Fruit fly (Drosophila melanogaster): ENCODE measurements around the gene Mtp.

Gene Mtp

dm6 chr2L:20956836-20957235 lies 34.2 kb upstream of the Mtp start:
- TF ChIP-seq CG11902 (GFP tag; optimal IDR thresholded peaks at IDR 0.05), result peak; percentile 22
- TF ChIP-seq CG15336 (GFP tag; IDR thresholded peaks at IDR 0.05), result 0 out of 2 replicates have a peak, but pooled peaks have one; percentile 20
- TF ChIP-seq CG6276 (GFP tag; optimal IDR thresholded peaks at IDR 0.05), result no peak
- no peak for TF ChIP-seq CG16779 (tag; optimal IDR thresholded peaks at IDR 0.05)
- peak; percentile 2 for TF ChIP-seq CG1621 (tag; optimal IDR thresholded peaks at IDR 0.05)
- TF ChIP-seq CG8319 (GFP tag; optimal IDR thresholded peaks at IDR 0.05), result peak; percentile 19
- TF ChIP-seq Hr4 (GFP tag; optimal IDR thresholded peaks at IDR 0.05), result peak; percentile 28
- TF ChIP-seq CG6163 (GFP tag; IDR thresholded peaks at IDR 0.05), result no peak
- TF ChIP-seq Gug (GFP tag; IDR thresholded peaks at IDR 0.05), result no peak
- TF ChIP-seq pdm3 (GFP tag; optimal IDR thresholded peaks at IDR 0.05), result peak; percentile 18
- TF ChIP-seq CG3919 (GFP tag; optimal IDR thresholded peaks at IDR 0.05), result peak; percentile 41
- no peak for TF ChIP-seq fd85E (GFP tag; optimal IDR thresholded peaks at IDR 0.05)
- TF ChIP-seq spab (GFP tag; optimal IDR thresholded peaks at IDR 0.05), result peak; percentile 81
- TF ChIP-seq net (GFP tag; optimal IDR thresholded peaks at IDR 0.05), result peak; percentile 4
- peak; percentile 70 for TF ChIP-seq CG34406 (GFP tag; optimal IDR thresholded peaks at IDR 0.05)
- TF ChIP-seq cyc (GFP tag; optimal IDR thresholded peaks at IDR 0.05), result peak; percentile 40
- TF ChIP-seq Ets96B (tag; optimal IDR thresholded peaks at IDR 0.05), result peak; percentile 56
- TF ChIP-seq OdsH (GFP tag; optimal IDR thresholded peaks at IDR 0.05), result peak; percentile 42
- TF ChIP-seq ss (GFP tag; optimal IDR thresholded peaks at IDR 0.05), result peak; percentile 70 to 79
- peak; percentile 34 for TF ChIP-seq Smox (GFP tag; optimal IDR thresholded peaks at IDR 0.05)
- TF ChIP-seq CG10669 (GFP tag; optimal IDR thresholded peaks at IDR 0.05), result peak; percentile 69
- TF ChIP-seq dac (GFP tag; optimal IDR thresholded peaks at IDR 0.05), result no peak
- TF ChIP-seq esn (GFP tag; optimal IDR thresholded peaks at IDR 0.05), result peak; percentile 70
- TF ChIP-seq CG6792 (GFP tag; optimal IDR thresholded peaks at IDR 0.05), result peak; percentile 18
- no peak for TF ChIP-seq fkh (GFP tag; optimal IDR thresholded peaks at IDR 0.05)
- peak; percentile 40 for TF ChIP-seq CG11762 (GFP tag; optimal IDR thresholded peaks at IDR 0.05; ENCODE audit: insufficient read depth)
- peak; percentile 48 for TF ChIP-seq acj6 (GFP tag; optimal IDR thresholded peaks at IDR 0.05)
- TF ChIP-seq CG11294 (GFP tag; IDR thresholded peaks at IDR 0.05), result no peak
- no peak for TF ChIP-seq Sox15 (GFP tag; optimal IDR thresholded peaks at IDR 0.05)
- no peak for TF ChIP-seq eg (GFP tag; IDR thresholded peaks at IDR 0.05)
- TF ChIP-seq fd59A (GFP tag; optimal IDR thresholded peaks at IDR 0.05), result peak; percentile 70
- TF ChIP-seq CG31627 (GFP tag; optimal IDR thresholded peaks at IDR 0.05), result peak; percentile 22
- peak; percentile 39 for TF ChIP-seq achi (GFP tag; optimal IDR thresholded peaks at IDR 0.05)
- peak; percentile 25 for TF ChIP-seq CG4318 (GFP tag; optimal IDR thresholded peaks at IDR 0.05)
- TF ChIP-seq Sox14 (GFP tag; optimal IDR thresholded peaks at IDR 0.05), result peak; percentile 28
- peak in 1 of 2 experiments; percentile 14 for TF ChIP-seq salr (GFP tag; optimal IDR thresholded peaks at IDR 0.05)
- TF ChIP-seq dsx (GFP tag; optimal IDR thresholded peaks at IDR 0.05; ENCODE audit: poor library complexity, severe bottlenecking), result peak; percentile 67
- TF ChIP-seq Eip93F (GFP tag; optimal IDR thresholded peaks at IDR 0.05), result no peak
- peak; percentile 46 for TF ChIP-seq CG32006 (GFP tag; optimal IDR thresholded peaks at IDR 0.05)
- TF ChIP-seq CG8632 (GFP tag; optimal IDR thresholded peaks at IDR 0.05), result peak; percentile 62
- peak; percentile 15 for TF ChIP-seq Ets21C (GFP tag; optimal IDR thresholded peaks at IDR 0.05)
- TF ChIP-seq CG8119 (GFP tag; IDR thresholded peaks at IDR 0.05), result 0 out of 3 replicates have a peak, but pooled peaks have one; percentile 22
- TF ChIP-seq vri (GFP tag; optimal IDR thresholded peaks at IDR 0.05), result no peak
- TF ChIP-seq Blimp-1 (GFP tag; optimal IDR thresholded peaks at IDR 0.05), result peak; percentile 20
- peak; percentile 49 for TF ChIP-seq CG10631 (GFP tag; optimal IDR thresholded peaks at IDR 0.05)
- peak; percentile 46 for TF ChIP-seq CG9139 (GFP tag; optimal IDR thresholded peaks at IDR 0.05)
- TF ChIP-seq Hr39 (GFP tag; optimal IDR thresholded peaks at IDR 0.05), result peak; percentile 22
- no peak for TF ChIP-seq CG6854 (GFP tag; optimal IDR thresholded peaks at IDR 0.05)
- TF ChIP-seq Lpt (GFP tag; optimal IDR thresholded peaks at IDR 0.05), result no peak
- TF ChIP-seq Eip78C (GFP tag), result peak; percentile 88
- TF ChIP-seq svp (GFP tag), result peak; percentile 77
- peak; percentile 74 for TF ChIP-seq Met (GFP tag; optimal IDR thresholded peaks at IDR 0.05)

All from whole organism, prepupa.